Worm (Caenorhabditis elegans) whole organism, L4/young adult: ENCODE data around the gene ZK1307.4.

Source experiments
- W03F9.2 ChIP-seq: fragments of 150-350 bp; optimal IDR thresholded peaks from 2 replicates; lab custom pipeline; 2014; ENCODE audit warnings: missing biosample characterization, missing genetic modification characterization
- him-1 ChIP-seq: sonication (generic microtip); optimal IDR thresholded peaks from 2 replicates; lab custom pipeline; 2016; ENCODE audit warnings: missing genotype, missing genetic modification reagents, missing genetic modification characterization, missing compliant biosample characterization

DNA sequence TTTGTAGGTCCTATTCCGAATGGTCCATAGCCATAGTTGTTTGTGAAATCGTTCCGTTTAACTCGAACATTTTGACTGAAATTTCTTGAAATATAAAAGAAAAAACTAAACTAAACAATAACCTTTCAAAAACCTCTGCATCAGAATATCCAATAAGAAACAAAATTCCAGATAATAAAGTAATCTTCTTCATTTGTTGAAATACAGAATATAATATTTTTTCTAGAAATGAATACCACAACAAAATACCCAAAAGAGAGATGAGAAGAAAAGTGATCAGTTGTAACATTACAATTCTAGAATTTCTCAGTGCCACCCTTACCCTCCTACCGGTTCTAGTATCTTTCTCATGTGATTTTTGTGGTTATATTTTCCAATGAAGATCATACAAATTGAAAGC is 2.1 kb upstream of the ZK1307.4 start, which contains the start of gene ZK1307.2:
- TF ChIP-seq W03F9.2 (tag; lab: Kevin White, UChicago) (no peak), him-1 (tag; lab: Kevin White, UChicago) (no peak)
